Worm (Caenorhabditis elegans): Measurements from ENCODE around the gene sos-1.

- TF ChIP-seq him-1 (tag; optimal IDR thresholded peaks at IDR 0.05) (no peak), dao-5 (tag; optimal IDR thresholded peaks at IDR 0.05) (no peak), W03F9.2 (tag; optimal IDR thresholded peaks at IDR 0.05) (no peak)
These were observed 31.5 kb upstream of the sos-1 start for ce11 chrV:4580594-4580993.

All from whole organism, L4/young adult.